Worm (Caenorhabditis elegans) whole organism, young adult: Measurements from ENCODE around the gene col-78.

ENCODE experiments used
- B0336.3 ChIP-seq: fragments of 200-800 bp; sonication (Bioruptor generic); IDR thresholded peaks from 2 replicates; pipeline ENCODE4 v1.3.6; 2022; ENCODE audit warnings: missing genetic modification characterization, missing compliant biosample characterization
- F57C9.4 ChIP-seq: sonication (generic microtip); optimal IDR thresholded peaks from 2 replicates; lab custom pipeline; 2017; ENCODE audit warnings: mild to moderate bottlenecking, missing genetic modification characterization, missing compliant biosample characterization
- K12H6.12 ChIP-seq: fragments of 200-800 bp; sonication (Bioruptor generic); optimal IDR thresholded peaks from 2 replicates; lab custom pipeline; 2018; ENCODE audit warnings: mild to moderate bottlenecking, missing genetic modification characterization, missing compliant biosample characterization
- T26A5.8 ChIP-seq: sonication (generic microtip); optimal IDR thresholded peaks from 2 replicates; lab custom pipeline; 2016; ENCODE audit warnings: missing genetic modification characterization, missing compliant biosample characterization
- Y53F4B.3 ChIP-seq: fragments of 200-800 bp; sonication (Bioruptor generic); IDR thresholded peaks from 2 replicates; pipeline ENCODE4 v1.3.6; 2022; ENCODE audit warnings: missing genetic modification reagents, missing genetic modification characterization, missing compliant biosample characterization
- akir-1 ChIP-seq: fragments of 200-800 bp; sonication (Bioruptor generic); optimal IDR thresholded peaks from 2 replicates; lab custom pipeline; 2018; ENCODE audit warnings: mild to moderate bottlenecking, missing genetic modification characterization, moderate library complexity, missing compliant biosample characterization
- aptf-2 ChIP-seq: fragments of 200-800 bp; sonication (Bioruptor generic); conservative IDR thresholded peaks from 2 replicates; pipeline ENCODE4 v1.3.6; 2022; ENCODE audit warnings: missing genetic modification reagents, missing genetic modification characterization, missing compliant biosample characterization
- aptf-3 ChIP-seq: fragments of 200-800 bp; sonication (Bioruptor generic); IDR thresholded peaks from 2 replicates; pipeline ENCODE4 v1.3.6; 2022; ENCODE audit warnings: missing genetic modification characterization, missing compliant biosample characterization
- atf-7 ChIP-seq: sonication (generic microtip); optimal IDR thresholded peaks from 2 replicates; lab custom pipeline; 2017; ENCODE audit warnings: mild to moderate bottlenecking, missing genetic modification characterization, missing compliant biosample characterization
- attf-3 ChIP-seq: fragments of 200-800 bp; sonication (Bioruptor generic); conservative IDR thresholded peaks from 2 replicates; pipeline ENCODE4 v1.3.6; 2022; ENCODE audit warnings: missing genetic modification reagents, missing genetic modification characterization, missing compliant biosample characterization
- ccch-3 ChIP-seq: fragments of 200-800 bp; sonication (Bioruptor generic); optimal IDR thresholded peaks from 2 replicates; lab custom pipeline; 2018; ENCODE audit warnings: mild to moderate bottlenecking, missing genetic modification characterization, missing compliant biosample characterization
- ceh-100 ChIP-seq: fragments of 200-800 bp; sonication (Bioruptor generic); IDR thresholded peaks from 2 replicates; pipeline ENCODE4 v1.3.6; 2022; ENCODE audit warnings: missing genetic modification reagents, missing genetic modification characterization, missing compliant biosample characterization
- ceh-58 ChIP-seq: fragments of 200-800 bp; sonication (Bioruptor generic); IDR thresholded peaks from 2 replicates; pipeline ENCODE4 v1.3.6; 2022; ENCODE audit warnings: missing genetic modification characterization, missing compliant biosample characterization
- ceh-79 ChIP-seq: sonication (generic microtip); optimal IDR thresholded peaks from 2 replicates; lab custom pipeline; 2017; ENCODE audit warnings: mild to moderate bottlenecking, missing genetic modification characterization, missing compliant biosample characterization
- chd-7 ChIP-seq: sonication (generic microtip); optimal IDR thresholded peaks from 2 replicates; lab custom pipeline; 2016; ENCODE audit warnings: mild to moderate bottlenecking, missing genetic modification characterization, moderate library complexity, missing compliant biosample characterization
- dpl-1 ChIP-seq: fragments of 150-350 bp; optimal IDR thresholded peaks from 2 replicates; lab custom pipeline; 2014; ENCODE audit warnings: missing biosample characterization, missing genetic modification reagents, missing genetic modification characterization
- egl-44 ChIP-seq: fragments of 200-800 bp; sonication (Bioruptor generic); IDR thresholded peaks from 2 replicates; pipeline ENCODE4 v1.3.6; 2022; ENCODE audit warnings: missing genetic modification reagents, missing genetic modification characterization, missing compliant biosample characterization
- egrh-3 ChIP-seq: fragments of 200-800 bp; sonication (Bioruptor generic); IDR thresholded peaks from 2 replicates; pipeline ENCODE4 v1.3.6; 2022; ENCODE audit warnings: missing genetic modification reagents, missing genetic modification characterization, missing compliant biosample characterization
- hlh-12 ChIP-seq: sonication (generic microtip); optimal IDR thresholded peaks from 2 replicates; lab custom pipeline; 2016; ENCODE audit warnings: missing genetic modification characterization, missing compliant biosample characterization
- hlh-26 ChIP-seq: fragments of 200-800 bp; sonication (Bioruptor generic); conservative IDR thresholded peaks from 2 replicates; pipeline ENCODE4 v1.3.6; 2022; ENCODE audit warnings: missing genetic modification reagents, missing genetic modification characterization, missing compliant biosample characterization
- hmg-1.2 ChIP-seq: fragments of 200-800 bp; sonication (Bioruptor generic); IDR thresholded peaks from 2 replicates; pipeline ENCODE4 v1.3.6; 2022; ENCODE audit warnings: missing genetic modification reagents, missing genetic modification characterization, missing compliant biosample characterization
- lin-26 ChIP-seq: fragments of 200-800 bp; sonication (Bioruptor generic); IDR thresholded peaks from 2 replicates; pipeline ENCODE4 v1.3.6; 2022; ENCODE audit warnings: missing genetic modification reagents, missing genetic modification characterization, missing compliant biosample characterization
- lin-40 ChIP-seq: sonication (generic microtip); optimal IDR thresholded peaks from 2 replicates; lab custom pipeline; 2016; ENCODE audit warnings: missing genetic modification characterization, mild to moderate bottlenecking, missing compliant biosample characterization, missing genotype, missing genetic modification reagents
- lir-1 ChIP-seq: fragments of 200-800 bp; sonication (Bioruptor generic); conservative IDR thresholded peaks from 2 replicates; pipeline ENCODE4 v1.3.6; 2022; ENCODE audit warnings: missing genetic modification reagents, missing genetic modification characterization, missing compliant biosample characterization
- madf-10 ChIP-seq: sonication (generic microtip); optimal IDR thresholded peaks from 2 replicates; lab custom pipeline; 2016; ENCODE audit warnings: mild to moderate bottlenecking, missing genetic modification characterization, missing compliant biosample characterization
- madf-3 ChIP-seq: fragments of 200-800 bp; sonication (Bioruptor generic); IDR thresholded peaks from 2 replicates; pipeline ENCODE4 v1.3.6; 2022; ENCODE audit warnings: missing genetic modification reagents, missing genetic modification characterization, missing compliant biosample characterization
- mes-4 ChIP-seq: sonication (generic microtip); optimal IDR thresholded peaks from 2 replicates; lab custom pipeline; 2016; ENCODE audit warnings: missing genotype, missing genetic modification characterization, missing compliant biosample characterization
- mxl-1 ChIP-seq: sonication (generic microtip); optimal IDR thresholded peaks from 2 replicates; lab custom pipeline; 2016; ENCODE audit warnings: missing genetic modification characterization, missing compliant biosample characterization
- nfya-1 ChIP-seq: sonication (generic microtip); optimal IDR thresholded peaks from 2 replicates; lab custom pipeline; 2017; ENCODE audit warnings: antibody characterized with exemption, missing compliant biosample characterization, missing genetic modification characterization, borderline replicate concordance; ENCODE audit not compliant: insufficient read depth
- nfya-2 ChIP-seq: fragments of 200-800 bp; sonication (Bioruptor generic); IDR thresholded peaks from 2 replicates; pipeline ENCODE4 v1.3.6; 2022; ENCODE audit warnings: missing genetic modification reagents, missing genetic modification characterization, missing compliant biosample characterization
- nhr-179 ChIP-seq: sonication (generic microtip); optimal IDR thresholded peaks from 2 replicates; lab custom pipeline; 2016; ENCODE audit warnings: mild to moderate bottlenecking, missing genetic modification characterization, missing compliant biosample characterization
- rcor-1 ChIP-seq: fragments of 200-800 bp; sonication (Bioruptor generic); IDR thresholded peaks from 2 replicates; pipeline ENCODE4 v1.3.6; 2022; ENCODE audit warnings: missing genetic modification reagents, missing genetic modification characterization, missing compliant biosample characterization
- repo-1 ChIP-seq: sonication (generic microtip); optimal IDR thresholded peaks from 2 replicates; lab custom pipeline; 2017; ENCODE audit warnings: mild to moderate bottlenecking, missing genetic modification characterization, missing compliant biosample characterization
- sdz-38 ChIP-seq: sonication (generic microtip); optimal IDR thresholded peaks from 2 replicates; lab custom pipeline; 2016; ENCODE audit warnings: missing genotype, missing genetic modification characterization, missing compliant biosample characterization
- unc-130 ChIP-seq: sonication (generic microtip); optimal IDR thresholded peaks from 2 replicates; lab custom pipeline; 2016; ENCODE audit warnings: missing genetic modification reagents, missing genetic modification characterization, missing compliant biosample characterization
- unc-62 ChIP-seq: fragments of 150-350 bp; optimal IDR thresholded peaks from 2 replicates; lab custom pipeline; 2014; ENCODE audit warnings: missing biosample characterization, missing genetic modification reagents, missing genetic modification characterization
- ztf-25 ChIP-seq: fragments of 200-800 bp; sonication (Bioruptor generic); IDR thresholded peaks from 2 replicates; pipeline ENCODE4 v1.3.6; 2022; ENCODE audit warnings: missing genetic modification reagents, missing genetic modification characterization, missing compliant biosample characterization
- ztf-3 ChIP-seq: fragments of 200-800 bp; sonication (Bioruptor generic); optimal IDR thresholded peaks from 2 replicates; lab custom pipeline; 2018; ENCODE audit warnings: mild to moderate bottlenecking, missing genetic modification characterization, missing compliant biosample characterization

col-78 gene

ce11 chrII:9128132-9128531 is 24.2 kb upstream of the col-78 start (continued):
- peak; percentile 30 for TF ChIP-seq atf-7 (tag; lab: Kevin White, UChicago)

DNA sequence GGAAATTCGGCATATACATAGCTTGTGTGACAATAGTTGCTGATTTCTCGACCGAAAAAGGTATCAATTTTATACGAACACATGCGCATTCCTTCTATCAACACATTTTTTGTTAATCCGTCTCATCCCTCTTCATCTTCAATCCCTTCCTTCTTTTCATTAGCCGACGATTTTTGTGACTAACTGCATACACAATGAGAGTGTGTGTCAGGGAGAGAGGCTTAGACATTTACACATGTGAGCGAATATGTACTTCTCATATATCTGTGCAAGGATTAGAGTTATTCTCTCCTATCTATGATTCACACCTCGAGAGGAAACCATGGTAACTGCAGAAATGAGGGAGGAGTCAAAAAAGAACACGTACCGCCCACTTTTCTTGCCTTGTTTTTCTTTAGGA is 22.0 kb upstream of the col-78 start:
- TF ChIP-seq hlh-12: no peak
- TF ChIP-seq nhr-179 (tag; lab: Kevin White, UChicago): no peak
- TF ChIP-seq F57C9.4 (tag; lab: Kevin White, UChicago): no peak
- no peak for TF ChIP-seq aptf-2 (GFP tag; lab: Robert Waterston, UW)
- TF ChIP-seq unc-62 (GFP tag; lab: Kevin White, UChicago): no peak

- no peak for TF ChIP-seq sdz-38 (tag; lab: Kevin White, UChicago)
- no peak for TF ChIP-seq ztf-25 (GFP tag; lab: Robert Waterston, UW)
- no peak for TF ChIP-seq rcor-1
- no peak for TF ChIP-seq nfya-1 (tag; lab: Kevin White, UChicago)
- no peak for TF ChIP-seq hmg-1.2
- no peak for TF ChIP-seq nfya-2
- TF ChIP-seq ccch-3 (GFP tag; lab: Kevin White, UChicago): no peak
- no peak for TF ChIP-seq egrh-3 (GFP tag; lab: Robert Waterston, UW)
- TF ChIP-seq mes-4 (tag; lab: Kevin White, UChicago): no peak
- no peak for TF ChIP-seq repo-1 (tag; lab: Kevin White, UChicago)
- TF ChIP-seq K12H6.12: no peak
- no peak for TF ChIP-seq egl-44
- TF ChIP-seq unc-130: no peak
- no peak for TF ChIP-seq hlh-26 (GFP tag; lab: Robert Waterston, UW)
- TF ChIP-seq unc-62 (GFP tag; lab: Kevin White, UChicago): no peak
- TF ChIP-seq, all 124 proteins: peak for 0
Observed at ce11 chrII:9131363-9131762, 21.0 kb upstream of the col-78 start, which contains the start of gene C16D2.1. TSS of gene C16D2.1 (plus strand) at chrII:9131663.

- TF ChIP-seq chd-7 (tag; lab: Kevin White, UChicago) (peak; percentile 38), ceh-100 (GFP tag; lab: Robert Waterston, UW) (no peak)
Observed at ce11 chrII:9132338-9132737, 20.0 kb upstream of the col-78 start.

- no peak for TF ChIP-seq nhr-179 (tag; lab: Kevin White, UChicago)
- TF ChIP-seq lin-26: no peak
- no peak for TF ChIP-seq dpl-1 (GFP tag; lab: Kevin White, UChicago)
- TF ChIP-seq lir-1: no peak
- no peak for TF ChIP-seq akir-1 (GFP tag; lab: Kevin White, UChicago)
- no peak for TF ChIP-seq madf-10 (tag; lab: Kevin White, UChicago)
- no peak for TF ChIP-seq T26A5.8 (tag; lab: Kevin White, UChicago)
- no peak for TF ChIP-seq B0336.3 (GFP tag; lab: Robert Waterston, UW)
- no peak for TF ChIP-seq aptf-3
- no peak for TF ChIP-seq ceh-58
- no peak for TF ChIP-seq madf-3 (GFP tag; lab: Robert Waterston, UW)
- no peak for TF ChIP-seq attf-3 (GFP tag; lab: Robert Waterston, UW)
- TF ChIP-seq ztf-3 (GFP tag; lab: Kevin White, UChicago): no peak
- TF ChIP-seq mxl-1 (tag; lab: Kevin White, UChicago): no peak
- no peak for TF ChIP-seq Y53F4B.3 (GFP tag; lab: Robert Waterston, UW)
- no peak for TF ChIP-seq ceh-79 (tag; lab: Kevin White, UChicago)
- TF ChIP-seq sdz-38 (tag; lab: Kevin White, UChicago): no peak
- TF ChIP-seq lin-40 (tag; lab: Kevin White, UChicago): no peak
- TF ChIP-seq, all 124 proteins: peak for 0
Observed at ce11 chrII:9135878-9136277, 16.5 kb upstream of the col-78 start, which contains the start of gene nlp-78. TSS of gene nlp-78 (plus strand) at chrII:9136178.
